Fruit fly (Drosophila melanogaster): ENCODE measurements around the gene Kebab.

The Kebab gene

DNA sequence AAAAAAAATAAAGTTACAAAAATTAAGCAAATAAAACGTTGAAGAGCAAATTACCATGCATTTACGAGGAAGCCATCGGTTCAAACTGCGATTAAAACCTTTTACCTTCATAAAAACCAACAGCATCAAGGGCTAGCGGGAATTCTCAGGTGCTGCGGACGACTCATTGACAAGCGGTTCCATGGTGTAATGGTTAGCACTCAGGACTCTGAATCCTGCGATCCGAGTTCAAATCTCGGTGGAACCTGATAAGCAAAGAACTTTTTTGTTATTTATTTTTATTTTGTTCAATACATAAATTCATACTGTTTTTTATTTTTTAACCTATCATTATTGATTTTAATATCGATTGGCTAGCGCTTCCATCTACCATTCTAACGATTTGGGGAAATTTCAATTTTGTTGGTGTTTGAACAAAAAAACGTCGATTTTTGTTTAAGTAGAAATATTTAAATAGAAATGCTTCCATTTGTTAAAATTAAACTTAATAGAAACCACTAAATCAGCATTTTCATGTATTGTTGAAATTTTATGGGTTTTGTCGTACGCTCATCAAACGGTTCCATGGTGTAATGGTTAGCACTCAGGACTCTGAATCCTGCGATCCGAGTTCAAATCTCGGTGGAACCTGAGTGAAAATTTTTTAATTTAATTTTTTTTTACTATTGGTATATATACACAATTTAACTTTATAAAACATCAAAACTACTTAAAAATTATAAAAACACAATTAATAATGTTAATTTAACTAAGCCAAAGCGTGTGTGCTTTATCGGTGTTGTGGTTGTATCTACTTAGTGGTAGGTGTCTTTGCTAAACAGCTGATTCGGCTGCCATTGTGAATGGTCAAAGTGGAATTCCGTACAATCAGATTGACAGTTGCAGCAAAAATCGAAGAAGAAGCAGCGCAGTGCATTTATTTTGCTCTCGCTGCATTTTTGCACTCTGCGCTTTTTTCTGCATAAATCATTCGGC is 36.0 kb upstream of the Kebab start, which contains the start of gene CG4238 (continued):
- no peak for TF ChIP-seq Eip74EF (GFP tag; optimal IDR thresholded peaks at IDR 0.05)
- TF ChIP-seq ssp (GFP tag; IDR thresholded peaks at IDR 0.05): no peak
- TF ChIP-seq Nf-YC (tag; optimal IDR thresholded peaks at IDR 0.05): no peak
- TF ChIP-seq ERR (GFP tag; optimal IDR thresholded peaks at IDR 0.05): no peak
- peak; percentile 29 for TF ChIP-seq BEAF-32 (GFP tag; optimal IDR thresholded peaks at IDR 0.05)
- TF ChIP-seq CG18011 (GFP tag; optimal IDR thresholded peaks at IDR 0.05): no peak
- TF ChIP-seq Drgx (GFP tag; IDR thresholded peaks at IDR 0.05): no peak
- no peak for TF ChIP-seq CG10654 (GFP tag; optimal IDR thresholded peaks at IDR 0.05)
- TF ChIP-seq Doc2 (GFP tag; IDR thresholded peaks at IDR 0.05): no peak
- no peak for TF ChIP-seq tup (GFP tag; optimal IDR thresholded peaks at IDR 0.05)
- 0 out of 2 replicates have a peak, but pooled peaks have one; percentile 28 for TF ChIP-seq CG31441 (GFP tag; IDR thresholded peaks at IDR 0.05)
- TF ChIP-seq Dll (GFP tag; IDR thresholded peaks at IDR 0.05; ENCODE audit: partially characterized antibody): peak; percentile 52; the same call in 1 of the 4 replicates
- TF ChIP-seq CkIIα-i1 (GFP tag; IDR thresholded peaks at IDR 0.05): no peak
- no peak for TF ChIP-seq CG18619 (GFP tag; optimal IDR thresholded peaks at IDR 0.05)
- TF ChIP-seq Max (GFP tag; optimal IDR thresholded peaks at IDR 0.05): peak; percentile 20
- peak; percentile 56 for TF ChIP-seq tna (GFP tag; IDR thresholded peaks at IDR 0.05; ENCODE audit: partially characterized antibody)
- no peak for TF ChIP-seq CG15696 (tag; optimal IDR thresholded peaks at IDR 0.05)
- TF ChIP-seq CG7928 (GFP tag; optimal IDR thresholded peaks at IDR 0.05): no peak
- TF ChIP-seq scrt (GFP tag; optimal IDR thresholded peaks at IDR 0.05): no peak
- TF ChIP-seq CG15601 (tag; optimal IDR thresholded peaks at IDR 0.05): peak; percentile 25
- TF ChIP-seq CG7963 (GFP tag; IDR thresholded peaks at IDR 0.05; ENCODE audit: partially characterized antibody): peak; percentile 50
- TF ChIP-seq z (GFP tag; IDR thresholded peaks at IDR 0.05): no peak
- TF ChIP-seq CG3995 (GFP tag; optimal IDR thresholded peaks at IDR 0.05): no peak
- TF ChIP-seq CG10462 (GFP tag; optimal IDR thresholded peaks at IDR 0.05): no peak
- TF ChIP-seq CG7786 (GFP tag; optimal IDR thresholded peaks at IDR 0.05): no peak
- TF ChIP-seq CG2120 (GFP tag; optimal IDR thresholded peaks at IDR 0.05): no peak
- no peak for TF ChIP-seq ab (GFP tag; optimal IDR thresholded peaks at IDR 0.05)
- TF ChIP-seq CG6791 (GFP tag; IDR thresholded peaks at IDR 0.05; ENCODE audit: partially characterized antibody): peak; percentile 92
- TF ChIP-seq CG10565 (GFP tag; optimal IDR thresholded peaks at IDR 0.05): no peak
- no peak for TF ChIP-seq Hsf (GFP tag; optimal IDR thresholded peaks at IDR 0.05)
- TF ChIP-seq pho (GFP tag; optimal IDR thresholded peaks at IDR 0.05): no peak
- no peak for TF ChIP-seq CG14050 (GFP tag; IDR thresholded peaks at IDR 0.05)
- TF ChIP-seq nom (GFP tag; optimal IDR thresholded peaks at IDR 0.05): no peak
- TF ChIP-seq TFAM (GFP tag; optimal IDR thresholded peaks at IDR 0.05): no peak
- TF ChIP-seq Lpt (GFP tag; optimal IDR thresholded peaks at IDR 0.05): no peak
- TF ChIP-seq disco-r (GFP tag; optimal IDR thresholded peaks at IDR 0.05): no peak
- TF ChIP-seq h (optimal IDR thresholded peaks at IDR 0.05): no peak
- TF ChIP-seq abd-A (tag; optimal IDR thresholded peaks at IDR 0.05): peak; percentile 30
- TF ChIP-seq Sox102F (GFP tag; optimal IDR thresholded peaks at IDR 0.05): no peak
- no peak for TF ChIP-seq ash1 (GFP tag; optimal IDR thresholded peaks at IDR 0.05)
- peak; percentile 74 for TF ChIP-seq grn (GFP tag; optimal IDR thresholded peaks at IDR 0.05)
- TF ChIP-seq CG12236 (GFP tag; optimal IDR thresholded peaks at IDR 0.05): no peak
- TF ChIP-seq so (GFP tag; IDR thresholded peaks at IDR 0.05): no peak
- TF ChIP-seq CG17612 (GFP tag; IDR thresholded peaks at IDR 0.05): no peak
- no peak; the same call in 2 of the 3 replicates for TF ChIP-seq Doc3 (GFP tag; IDR thresholded peaks at IDR 0.05; ENCODE audit: partially characterized antibody)
- no peak for TF ChIP-seq CG17361 (GFP tag; IDR thresholded peaks at IDR 0.05)
- TF ChIP-seq Awh (GFP tag; IDR thresholded peaks at IDR 0.05): no peak
- no peak for TF ChIP-seq psq (GFP tag; optimal IDR thresholded peaks at IDR 0.05)
- TF ChIP-seq B-H2 (GFP tag; optimal IDR thresholded peaks at IDR 0.05): no peak

All from whole organism, embryonic.